Fruit fly (Drosophila melanogaster): ENCODE measurements around the gene ex.

Gene ex

DNA sequence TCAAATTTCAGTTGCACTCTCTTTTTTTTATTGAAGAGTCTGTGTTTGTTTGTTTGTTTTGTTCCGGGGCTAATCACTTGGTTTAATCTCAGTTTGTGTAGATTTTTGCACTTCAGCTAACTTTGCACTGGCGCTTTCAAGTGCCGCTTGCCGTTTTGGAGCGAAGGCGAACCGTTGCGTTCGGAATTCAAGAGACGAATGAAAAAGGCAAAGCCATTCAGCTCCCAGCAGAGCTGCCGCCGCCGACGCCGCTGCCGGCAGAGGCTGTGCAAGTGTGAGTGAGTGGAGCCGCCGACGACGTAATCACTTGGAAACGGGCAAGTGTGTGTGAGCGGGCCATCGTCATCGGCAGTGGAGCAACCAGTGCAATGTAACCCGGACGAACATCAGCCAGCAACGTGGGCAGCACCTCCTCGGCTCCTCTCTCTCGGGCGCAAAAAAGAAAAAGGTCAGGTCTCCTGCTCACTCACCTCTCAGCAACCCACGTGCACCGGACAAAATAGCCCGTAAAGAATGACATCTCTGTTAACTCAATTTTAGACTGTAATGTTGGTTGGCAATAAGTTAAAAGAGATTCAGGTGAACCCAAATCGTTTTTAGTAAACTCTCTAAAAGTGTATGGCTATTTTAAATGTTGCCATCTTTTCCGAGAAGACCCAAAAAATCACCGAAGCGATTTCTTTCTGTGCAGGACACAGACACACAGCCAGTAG lies 48.6 kb downstream of the ex start, which contains the start of gene cbt (continued):
- no peak for TF ChIP-seq CG34422 (GFP tag; IDR thresholded peaks at IDR 0.05)
- TF ChIP-seq kni (GFP tag; optimal IDR thresholded peaks at IDR 0.05) = peak; percentile 97
- TF ChIP-seq eyg (GFP tag; optimal IDR thresholded peaks at IDR 0.05) = peak; percentile 97
- TF ChIP-seq jigr1 (GFP tag; IDR thresholded peaks at IDR 0.05) = no peak
- TF ChIP-seq zf30C (GFP tag; optimal IDR thresholded peaks at IDR 0.05) = peak; percentile 100
- TF ChIP-seq dpn (GFP tag; optimal IDR thresholded peaks at IDR 0.05) = peak; percentile 98 to 99
- TF ChIP-seq fru (optimal IDR thresholded peaks at IDR 0.05) = no peak
- no peak for TF ChIP-seq ci (GFP tag; IDR thresholded peaks at IDR 0.05)
- TF ChIP-seq CG17912 (GFP tag; optimal IDR thresholded peaks at IDR 0.05) = peak; percentile 87
- TF ChIP-seq sc (optimal IDR thresholded peaks at IDR 0.05) = no peak
- TF ChIP-seq sc (GFP tag; optimal IDR thresholded peaks at IDR 0.05) = peak; percentile 92
- TF ChIP-seq Asciz (GFP tag; optimal IDR thresholded peaks at IDR 0.05) = peak; percentile 97
- no peak for TF ChIP-seq cad (GFP tag; optimal IDR thresholded peaks at IDR 0.05)
- no peak for TF ChIP-seq wor (GFP tag; IDR thresholded peaks at IDR 0.05)
- no peak for TF ChIP-seq CG4360 (GFP tag; IDR thresholded peaks at IDR 0.05)
- peak; percentile 93 for TF ChIP-seq nerfin-1 (tag; optimal IDR thresholded peaks at IDR 0.05)
- peak; percentile 94 for TF ChIP-seq CG12104 (GFP tag; optimal IDR thresholded peaks at IDR 0.05)
- no peak for TF ChIP-seq CG10959 (GFP tag; IDR thresholded peaks at IDR 0.05)
- peak; percentile 91 for TF ChIP-seq CG6654 (GFP tag; optimal IDR thresholded peaks at IDR 0.05)
- no peak for TF ChIP-seq Xrp1 (GFP tag; IDR thresholded peaks at IDR 0.05)
- peak; percentile 87 for TF ChIP-seq Nf-YB (GFP tag; optimal IDR thresholded peaks at IDR 0.05)
- TF ChIP-seq Adf1 (GFP tag; IDR thresholded peaks at IDR 0.05) = no peak
- TF ChIP-seq eve (GFP tag; optimal IDR thresholded peaks at IDR 0.05) = peak; percentile 64 to 98
- TF ChIP-seq phol (tag; optimal IDR thresholded peaks at IDR 0.05) = peak; percentile 96
- TF ChIP-seq tll (GFP tag; optimal IDR thresholded peaks at IDR 0.05) = no peak
- peak; percentile 57 for TF ChIP-seq stwl (tag; optimal IDR thresholded peaks at IDR 0.05)
- TF ChIP-seq twi (tag; optimal IDR thresholded peaks at IDR 0.05) = peak; percentile 89
- TF ChIP-seq D19A (tag; optimal IDR thresholded peaks at IDR 0.05) = peak; percentile 94
- peak; percentile 93 for TF ChIP-seq ash1 (GFP tag; optimal IDR thresholded peaks at IDR 0.05)
- TF ChIP-seq dati (GFP tag; IDR thresholded peaks at IDR 0.05) = no peak
- TF ChIP-seq CG13624 (GFP tag; optimal IDR thresholded peaks at IDR 0.05) = peak; percentile 98
- TF ChIP-seq Dad (GFP tag; optimal IDR thresholded peaks at IDR 0.05) = peak; percentile 98
- peak; percentile 98 for TF ChIP-seq CG10654 (GFP tag; optimal IDR thresholded peaks at IDR 0.05)
- TF ChIP-seq bigmax (GFP tag; optimal IDR thresholded peaks at IDR 0.05) = peak; percentile 53
- peak; percentile 100 for TF ChIP-seq Ets65A (GFP tag)
- TF ChIP-seq B-H2 (GFP tag; optimal IDR thresholded peaks at IDR 0.05) = peak; percentile 95
- no peak for TF ChIP-seq lmd (GFP tag; IDR thresholded peaks at IDR 0.05)
- peak; percentile 96 for TF ChIP-seq CG13775 (GFP tag; optimal IDR thresholded peaks at IDR 0.05)
- TF ChIP-seq fu2 (GFP tag; optimal IDR thresholded peaks at IDR 0.05) = peak; percentile 97
- no peak for TF ChIP-seq CG14667 (GFP tag; IDR thresholded peaks at IDR 0.05)
- TF ChIP-seq CG1602 (GFP tag; optimal IDR thresholded peaks at IDR 0.05) = peak; percentile 96
- peak; percentile 97 for TF ChIP-seq fd96Cb (tag; optimal IDR thresholded peaks at IDR 0.05)
- TF ChIP-seq Opbp (GFP tag; IDR thresholded peaks at IDR 0.05; ENCODE audit: partially characterized antibody) = no peak
- peak; percentile 97 for TF ChIP-seq CG16815 (GFP tag; optimal IDR thresholded peaks at IDR 0.05)
- peak; percentile 98 for TF ChIP-seq CG2712 (tag; optimal IDR thresholded peaks at IDR 0.05)
- TF ChIP-seq Lim3 (GFP tag; IDR thresholded peaks at IDR 0.05) = no peak
- TF ChIP-seq crp (GFP tag; optimal IDR thresholded peaks at IDR 0.05) = peak; percentile 33 to 79
- peak; percentile 96 for TF ChIP-seq Abd-B (GFP tag; optimal IDR thresholded peaks at IDR 0.05)
- TF ChIP-seq schlank (tag; optimal IDR thresholded peaks at IDR 0.05) = peak; percentile 95
- TF ChIP-seq ham (GFP tag; IDR thresholded peaks at IDR 0.05) = no peak
- peak; percentile 96 for TF ChIP-seq CG17568 (GFP tag; optimal IDR thresholded peaks at IDR 0.05)
